Fruit fly (Drosophila melanogaster) whole organism, pupa: Measurements from ENCODE around the gene fh.

Experiments used
- CG12605 ChIP-seq: fragments of 200-800 bp; sonication (Bioruptor generic); IDR thresholded peaks from 2 replicates; pipeline ENCODE4 v1.3.6; 2022; ENCODE audit warnings: missing biosample characterization, missing genetic modification characterization
- CG32121 ChIP-seq: fragments of 200-800 bp; sonication (Bioruptor generic); IDR thresholded peaks from 2 replicates; pipeline ENCODE4 v1.3.6; 2022; ENCODE audit warnings: missing biosample characterization, missing genetic modification characterization
- CG8301 ChIP-seq: fragments of 200-800 bp; sonication (Bioruptor generic); optimal IDR thresholded peaks from 2 replicates; lab custom pipeline; 2018; ENCODE audit warnings: missing biosample characterization, mild to moderate bottlenecking, missing genetic modification characterization
- D1 ChIP-seq: fragments of 200-800 bp; sonication (Bioruptor generic); optimal IDR thresholded peaks from 2 replicates; lab custom pipeline; 2018; ENCODE audit warnings: missing biosample characterization, mild to moderate bottlenecking, missing genetic modification characterization, moderate library complexity
- Pif1A ChIP-seq: fragments of 200-800 bp; sonication (Bioruptor generic); optimal IDR thresholded peaks from 3 replicates; lab custom pipeline; 2016; ENCODE audit warnings: missing biosample characterization, missing genetic modification characterization
- Pif1B ChIP-seq: fragments of 200-800 bp; sonication (Bioruptor generic); optimal IDR thresholded peaks from 3 replicates; lab custom pipeline; 2016; ENCODE audit warnings: missing biosample characterization, missing genetic modification characterization

DNA sequence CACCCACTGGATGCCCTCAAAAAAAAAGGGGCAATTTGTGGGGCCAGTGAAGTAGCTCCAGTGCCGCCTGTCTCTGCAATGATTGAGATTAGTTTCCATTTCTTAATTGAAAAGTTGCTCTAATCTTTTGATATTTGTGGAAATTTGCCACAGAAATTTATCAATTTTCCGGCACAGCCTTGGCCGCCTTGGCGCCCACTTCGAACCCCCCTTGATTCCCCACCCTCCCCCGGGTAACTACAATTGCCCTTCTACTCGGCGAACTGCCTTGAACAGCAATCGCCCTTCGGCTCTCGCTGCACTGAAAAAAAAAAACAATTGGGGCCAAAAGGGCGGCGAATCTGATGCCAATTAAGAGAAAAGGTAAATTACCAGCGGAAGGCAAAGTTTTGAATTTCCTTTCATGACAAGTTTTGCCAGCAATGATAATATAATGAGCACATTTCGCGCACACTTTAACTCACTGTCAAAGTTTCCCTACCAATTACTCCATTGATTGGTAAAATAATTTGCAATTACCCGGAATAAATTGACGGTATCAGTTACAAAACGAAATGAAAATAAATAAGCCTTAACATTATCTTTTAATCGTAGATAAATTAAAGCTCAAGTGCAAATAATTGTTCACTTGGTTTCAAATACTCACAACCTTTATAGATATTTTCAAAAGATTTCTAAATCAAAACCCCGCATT is 29.1 kb downstream of the fh start:
- no peak for TF ChIP-seq CG32121 (GFP tag; lab: Robert Waterston, UW)
- no peak for TF ChIP-seq CG8301
- TF ChIP-seq CG12605: no peak
- no peak for TF ChIP-seq Pif1A (GFP tag; lab: Kevin White, UChicago)
- no peak for TF ChIP-seq D1 (tag; lab: Kevin White, UChicago)
- no peak for TF ChIP-seq Pif1B
